Worm (Caenorhabditis elegans): Measurements from ENCODE around the gene F32D8.12.

F32D8.12 gene

ce11 chrV:10890980-10891379, at the start of gene F32D8.12:
Gene F32D8.12, minus strand, starts transcription at chrV:10891027.
- no peak for TF ChIP-seq unc-62 (GFP tag; optimal IDR thresholded peaks at IDR 0.05)

ce11 chrV:10940571-10940991, 49.8 kb upstream of the F32D8.12 start:
- no peak for TF ChIP-seq unc-62 (GFP tag; optimal IDR thresholded peaks at IDR 0.05)

ce11 chrV:10939990-10940570, 49.3 kb upstream of the F32D8.12 start:
- no peak for TF ChIP-seq unc-62 (GFP tag; optimal IDR thresholded peaks at IDR 0.05)

ce11 chrV:10938739-10939138, 47.9 kb upstream of the F32D8.12 start, which contains the start of gene F17C11.11:
Gene F17C11.11, minus strand, starts transcription at chrV:10938817.
- TF ChIP-seq unc-62 (GFP tag; optimal IDR thresholded peaks at IDR 0.05): no peak

ce11 chrV:10937294-10937693, 46.5 kb upstream of the F32D8.12 start:
- TF ChIP-seq unc-62 (GFP tag; optimal IDR thresholded peaks at IDR 0.05): no peak

ce11 chrV:10936681-10937080, 45.9 kb upstream of the F32D8.12 start, which contains the start of gene F17C11.12:
Gene F17C11.12, minus strand, starts transcription at chrV:10936920.
- TF ChIP-seq unc-62 (GFP tag; optimal IDR thresholded peaks at IDR 0.05): no peak

- no peak for TF ChIP-seq unc-62 (GFP tag; optimal IDR thresholded peaks at IDR 0.05)
Measured at ce11 chrV:10932411-10932810, 41.6 kb upstream of the F32D8.12 start, which contains the start of gene F58B4.5. Gene F58B4.5, plus strand, starts transcription at chrV:10932693.

- TF ChIP-seq unc-62 (GFP tag; optimal IDR thresholded peaks at IDR 0.05): no peak
Measured at ce11 chrV:10931189-10931588, 40.4 kb upstream of the F32D8.12 start, which contains the start of gene scvp-1. Gene scvp-1, minus strand, starts transcription at chrV:10931289.

- TF ChIP-seq unc-62 (GFP tag; optimal IDR thresholded peaks at IDR 0.05): no peak
Measured at ce11 chrV:10929511-10929910, 38.7 kb upstream of the F32D8.12 start, which contains the start of gene F58B4.3. Gene F58B4.3, plus strand, starts transcription at chrV:10929811.

ce11 chrV:10925658-10926057, 34.8 kb upstream of the F32D8.12 start:
- no peak for TF ChIP-seq unc-62 (GFP tag; optimal IDR thresholded peaks at IDR 0.05)

- TF ChIP-seq unc-62 (GFP tag; optimal IDR thresholded peaks at IDR 0.05): no peak
Measured at ce11 chrV:10924731-10925130, 33.9 kb upstream of the F32D8.12 start, which contains the start of gene F58B4.6. Gene F58B4.6, plus strand, starts transcription at chrV:10925031.

ce11 chrV:10923229-10923628, 32.4 kb upstream of the F32D8.12 start, which contains the start of gene F58B4.7:
Gene F58B4.7, minus strand, starts transcription at chrV:10923329.
- TF ChIP-seq unc-62 (GFP tag; optimal IDR thresholded peaks at IDR 0.05): no peak

- no peak for TF ChIP-seq unc-62 (GFP tag; optimal IDR thresholded peaks at IDR 0.05)
Measured at ce11 chrV:10921747-10922146, 30.9 kb upstream of the F32D8.12 start, which contains the start of gene nas-31. Gene nas-31, minus strand, starts transcription at chrV:10921847.

ce11 chrV:10918373-10918772, 27.5 kb upstream of the F32D8.12 start, which contains the start of gene F58B4.2:
Gene F58B4.2, minus strand, starts transcription at chrV:10918473.
- TF ChIP-seq unc-62 (GFP tag; optimal IDR thresholded peaks at IDR 0.05): no peak

- TF ChIP-seq unc-62 (GFP tag; optimal IDR thresholded peaks at IDR 0.05): no peak
Measured at ce11 chrV:10915922-10916321, 25.1 kb upstream of the F32D8.12 start.

ce11 chrV:10909959-10910358, 19.1 kb upstream of the F32D8.12 start:
- TF ChIP-seq unc-62 (GFP tag; optimal IDR thresholded peaks at IDR 0.05): no peak

ce11 chrV:10909071-10909470, 18.2 kb upstream of the F32D8.12 start, which contains the start of gene zzz-1:
Gene zzz-1, minus strand, starts transcription at chrV:10909171.
- no peak for TF ChIP-seq unc-62 (GFP tag; optimal IDR thresholded peaks at IDR 0.05)

Measured in whole organism, dauer.